Worm (Caenorhabditis elegans): ENCODE measurements around the gene F32D8.15.

ce11 chrV:10890980-10891379, 12.9 kb upstream of the F32D8.15 start, which contains the start of gene F32D8.12:
- no peak for TF ChIP-seq tbx-2 (tag; optimal IDR thresholded peaks at IDR 0.05)
- TF ChIP-seq fkh-10 (GFP tag; optimal IDR thresholded peaks at IDR 0.05) = no peak
- peak; percentile 84 for TF ChIP-seq snu-23 (GFP tag; optimal IDR thresholded peaks at IDR 0.05)
- TF ChIP-seq mdl-1 (tag; optimal IDR thresholded peaks at IDR 0.05) = peak in 1 of 2 experiments; percentile 10
- no peak for TF ChIP-seq hpl-2 (GFP tag; optimal IDR thresholded peaks at IDR 0.05)
- no peak for TF ChIP-seq egl-27 (tag; optimal IDR thresholded peaks at IDR 0.05)
- TF ChIP-seq fkh-4 (tag; optimal IDR thresholded peaks at IDR 0.05; ENCODE audit: borderline replicate concordance) = no peak
- TF ChIP-seq nhr-19 (GFP tag; conservative IDR thresholded peaks at IDR 0.05) = peak; percentile 74
- TF ChIP-seq ceh-90 (tag; optimal IDR thresholded peaks at IDR 0.05) = no peak
- no peak for TF ChIP-seq nhr-12 (tag; optimal IDR thresholded peaks at IDR 0.05)
- no peak for TF ChIP-seq nhr-77 (tag; optimal IDR thresholded peaks at IDR 0.05)
- peak; percentile 55 for TF ChIP-seq blmp-1 (tag; optimal IDR thresholded peaks at IDR 0.05)
- TF ChIP-seq ztf-11 (tag; optimal IDR thresholded peaks at IDR 0.05) = no peak
